Worm (Caenorhabditis elegans) whole organism, L4 larva: ENCODE data around the gene ZK673.1.

Source experiments
- F10B5.3 ChIP-seq: sonication (generic microtip); optimal IDR thresholded peaks from 2 replicates; lab custom pipeline; 2016; ENCODE audit warnings: mild to moderate bottlenecking, missing genetic modification characterization, missing compliant biosample characterization
- Y48G9A.11 ChIP-seq: fragments of 200-800 bp; sonication (Bioruptor generic); IDR thresholded peaks from 2 replicates; pipeline ENCODE4 v1.3.6; 2022; ENCODE audit warnings: missing genetic modification reagents, missing genetic modification characterization, missing compliant biosample characterization
- ceh-20 ChIP-seq: fragments of 200-800 bp; sonication (Bioruptor generic); IDR thresholded peaks from 2 replicates; pipeline ENCODE4 v1.3.6; 2022; ENCODE audit warnings: missing genetic modification reagents, missing genetic modification characterization, missing compliant biosample characterization
- ceh-28 ChIP-seq: fragments of 150-350 bp; optimal IDR thresholded peaks from 2 replicates; lab custom pipeline; 2014; ENCODE audit warnings: missing biosample characterization, missing genetic modification reagents, missing genetic modification characterization
- lin-39 ChIP-seq: fragments of 150-350 bp; optimal IDR thresholded peaks from 2 replicates; lab custom pipeline; 2014; ENCODE audit warnings: missing biosample characterization, missing genetic modification reagents, missing genetic modification characterization
- lsy-2 ChIP-seq, 2 experiments: fragments of 150-350 bp in 1 of 2; sonication (generic microtip) in 1 of 2; optimal IDR thresholded peaks; 2 replicates each; lab custom pipeline; 2014 to 2017; ENCODE audit warnings: missing biosample characterization in 2 of 2, missing genetic modification characterization in 2 of 2
- nhr-6 ChIP-seq: fragments of 150-350 bp; optimal IDR thresholded peaks from 2 replicates; lab custom pipeline; 2014; ENCODE audit warnings: missing biosample characterization, missing genetic modification characterization
- pha-4 ChIP-seq, 2 experiments: fragments of 150-350 bp in 1 of 2; fragments of 200-800 bp in 1 of 2; sonication (Bioruptor generic) in 1 of 2; IDR thresholded peaks in 1 of 2; optimal IDR thresholded peaks in 1 of 2; 2 replicates each; pipeline versions ENCODE4 v1.3.6 to Lab custom; 2014 to 2022; ENCODE audit warnings: missing genetic modification characterization in 2 of 2, missing genetic modification reagents in 2 of 2, missing biosample characterization in 1 of 2, missing compliant biosample characterization in 1 of 2
- unc-62 ChIP-seq, 3 experiments: fragments of 150-350 bp in 1 of 3; sonication (generic microtip); optimal IDR thresholded peaks in 2 of 3; peaks in 1 of 3; 1 replicate in 1 of 3; 2 replicates in 2 of 3; lab custom pipeline; 2014 to 2017; ENCODE audit warnings: missing biosample characterization in 3 of 3, missing genetic modification characterization in 3 of 3, missing genetic modification reagents in 3 of 3, missing genotype in 1 of 3
- zag-1 ChIP-seq: fragments of 150-350 bp; optimal IDR thresholded peaks from 2 replicates; lab custom pipeline; 2014; ENCODE audit warnings: missing biosample characterization, missing genetic modification characterization

DNA sequence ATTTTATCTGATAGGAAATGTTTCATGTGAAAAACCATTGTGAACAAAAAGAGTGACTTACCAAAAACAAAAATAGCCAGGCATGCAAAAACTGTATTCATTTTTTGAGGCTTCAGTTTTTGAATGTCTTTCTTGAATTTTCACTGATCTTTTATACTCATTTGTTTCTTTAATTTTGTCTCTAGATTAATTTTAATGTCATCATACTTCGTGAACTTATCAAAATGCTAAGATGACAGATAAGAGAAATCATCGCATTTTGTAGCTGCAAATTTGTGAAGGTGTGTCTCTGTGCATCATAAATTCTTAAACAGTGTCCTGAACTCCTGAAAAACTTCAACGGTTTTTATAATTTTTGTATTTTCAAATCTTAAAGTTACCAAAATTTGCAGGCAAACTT, 33.1 kb downstream of the ZK673.1 start, which contains the start of gene clec-58:
- TF ChIP-seq lin-39 (no peak), Y48G9A.11 (no peak), ceh-20 (GFP tag; lab: Robert Waterston, UW) (no peak), lsy-2 (tag; optimal IDR thresholded peaks at IDR 0.05; lab: Kevin White, UChicago) (no peak), F10B5.3 (no peak), unc-62 (GFP tag; optimal IDR thresholded peaks at IDR 0.05 in 1 of 2; lab: Kevin White, UChicago) (no peak), unc-62 (tag; optimal IDR thresholded peaks at IDR 0.05; lab: Kevin White, UChicago) (no peak), nhr-6 (no peak), zag-1 (tag; lab: Kevin White, UChicago) (no peak), ceh-28 (tag; lab: Kevin White, UChicago) (no peak), pha-4 (GFP tag; IDR thresholded peaks at IDR 0.05; lab: Robert Waterston, UW) (no peak), pha-4 (tag; optimal IDR thresholded peaks at IDR 0.05; lab: Kevin White, UChicago) (no peak)
